Worm (Caenorhabditis elegans) whole organism, dauer: ENCODE results near the gene srd-44.

Source experiments
- unc-62 ChIP-seq: sonication (generic microtip); optimal IDR thresholded peaks from 2 replicates; lab custom pipeline; 2017; ENCODE audit warnings: missing biosample characterization, missing genetic modification reagents, missing genetic modification characterization

srd-44 gene

ce11 chrX:12367498-12367897, 29.3 kb downstream of the srd-44 start:
- no peak for TF ChIP-seq unc-62 (GFP tag; lab: Kevin White, UChicago)

- TF ChIP-seq unc-62 (GFP tag; lab: Kevin White, UChicago): no peak
These were observed 33.1 kb downstream of the srd-44 start, which contains the start of gene rif-1.2 for ce11 chrX:12371321-12371720. rif-1.2 (minus strand) TSS chrX:12371421.

ce11 chrX:12375783-12376182, 37.5 kb downstream of the srd-44 start:
- no peak for TF ChIP-seq unc-62 (GFP tag; lab: Kevin White, UChicago)

DNA sequence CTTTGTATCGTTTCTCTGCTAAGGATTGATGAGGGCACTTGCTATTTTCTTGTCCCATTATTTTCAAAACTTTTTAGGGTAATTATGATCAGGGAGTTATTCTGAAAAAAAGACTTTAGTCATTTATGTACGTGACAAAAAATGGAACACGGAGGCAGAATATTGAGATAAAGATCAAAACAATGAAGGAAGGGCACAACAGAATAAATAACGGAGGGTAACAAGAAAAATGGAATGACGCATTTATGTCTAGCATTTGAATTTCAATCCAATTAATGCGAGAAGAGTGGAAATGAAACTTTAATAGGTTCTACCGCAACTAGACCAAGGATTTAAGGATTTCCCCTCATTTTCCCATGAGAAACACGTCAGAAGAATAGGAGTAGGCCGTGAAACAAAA, 40.1 kb downstream of the srd-44 start, which contains the start of gene glb-13:
Gene glb-13, minus strand, starts transcription at position 101 of the 400 bp plus-strand sequence.
- no peak for TF ChIP-seq unc-62 (GFP tag; lab: Kevin White, UChicago)
